Worm (Caenorhabditis elegans) whole organism, L2 larva: ENCODE results near the gene smc-5.

Source experiments
- ama-1 ChIP-seq: fragments of 150-350 bp; optimal IDR thresholded peaks from 2 replicates; lab custom pipeline; 2018; ENCODE audit warnings: inconsistent platforms
- fos-1 ChIP-seq: fragments of 150-350 bp; optimal IDR thresholded peaks from 2 replicates; lab custom pipeline; 2014; ENCODE audit warnings: missing biosample characterization, missing genetic modification characterization
- nhr-11 ChIP-seq: fragments of 150-350 bp; optimal IDR thresholded peaks from 2 replicates; lab custom pipeline; 2014; ENCODE audit warnings: missing biosample characterization, missing genetic modification characterization
- nhr-12 ChIP-seq: fragments of 150-350 bp; optimal IDR thresholded peaks from 2 replicates; lab custom pipeline; 2014; ENCODE audit warnings: missing biosample characterization, missing genetic modification characterization
- nhr-237 ChIP-seq: fragments of 150-350 bp; optimal IDR thresholded peaks from 2 replicates; lab custom pipeline; 2014; ENCODE audit warnings: missing biosample characterization, missing genetic modification characterization
- sma-3 ChIP-seq: sonication (generic microtip); optimal IDR thresholded peaks from 2 replicates; lab custom pipeline; 2016; ENCODE audit warnings: missing genetic modification reagents, missing genetic modification characterization, missing compliant biosample characterization
- ztf-11 ChIP-seq: sonication (generic microtip); optimal IDR thresholded peaks from 2 replicates; lab custom pipeline; 2017; ENCODE audit warnings: missing biosample characterization, missing genetic modification characterization

ce11 chrII:5067927-5068326 lies 6.0 kb downstream of the smc-5 start, which contains the start of gene C27A2.8:
- no peak for TF ChIP-seq nhr-237 (tag; lab: Kevin White, UChicago)
- TF ChIP-seq nhr-12 (tag; lab: Kevin White, UChicago): no peak
- TF ChIP-seq nhr-11 (tag; lab: Kevin White, UChicago): no peak
- TF ChIP-seq fos-1 (tag; lab: Kevin White, UChicago): no peak
- no peak for TF ChIP-seq ztf-11 (tag; lab: Kevin White, UChicago)
- no peak for TF ChIP-seq sma-3 (GFP tag; lab: Kevin White, UChicago)
- TF ChIP-seq ama-1 (lab: Kevin White, UChicago): no peak
